Fruit fly (Drosophila melanogaster) whole organism, adult: ENCODE results near the gene Septin2.

Source experiments
- CG14711 ChIP-seq: fragments of 200-800 bp; sonication (Bioruptor generic); optimal IDR thresholded peaks from 2 replicates; lab custom pipeline; 2018; ENCODE audit warnings: missing biosample characterization, mild to moderate bottlenecking, missing genetic modification characterization, moderate library complexity
- CG1620 ChIP-seq: fragments of 200-800 bp; sonication (Bioruptor generic); optimal IDR thresholded peaks from 2 replicates; lab custom pipeline; 2016; ENCODE audit warnings: missing biosample characterization, missing genetic modification characterization
- CG5204 ChIP-seq: fragments of 200-800 bp; sonication (Bioruptor generic); optimal IDR thresholded peaks from 2 replicates; lab custom pipeline; 2016; ENCODE audit warnings: missing biosample characterization, missing genetic modification characterization
- CG7045 ChIP-seq: fragments of 200-800 bp; sonication (Bioruptor generic); optimal IDR thresholded peaks from 2 replicates; lab custom pipeline; 2017; ENCODE audit warnings: missing biosample characterization, mild to moderate bottlenecking, missing genetic modification characterization
- CG7101 ChIP-seq: fragments of 200-800 bp; sonication (Bioruptor generic); optimal IDR thresholded peaks from 2 replicates; lab custom pipeline; 2018; ENCODE audit warnings: missing biosample characterization, mild to moderate bottlenecking, missing genetic modification characterization, moderate library complexity
- Clk ChIP-seq: fragments of 200-800 bp; sonication (Bioruptor generic); optimal IDR thresholded peaks from 2 replicates; lab custom pipeline; 2017; ENCODE audit warnings: missing biosample characterization, missing genetic modification characterization
- Crg-1 ChIP-seq: fragments of 200-800 bp; sonication (Bioruptor generic); optimal IDR thresholded peaks from 2 replicates; lab custom pipeline; 2016; ENCODE audit warnings: missing biosample characterization, missing genetic modification characterization
- Hr96 ChIP-seq: fragments of 200-800 bp; sonication (Bioruptor generic); optimal IDR thresholded peaks from 2 replicates; lab custom pipeline; 2016; ENCODE audit warnings: missing biosample characterization, missing genetic modification characterization
- Mnt ChIP-seq: fragments of 200-800 bp; sonication (Bioruptor generic); optimal IDR thresholded peaks from 2 replicates; lab custom pipeline; 2016; ENCODE audit warnings: missing biosample characterization, mild to moderate bottlenecking, missing genetic modification characterization
- bab1 ChIP-seq: fragments of 200-800 bp; sonication (Bioruptor generic); optimal IDR thresholded peaks from 3 replicates; lab custom pipeline; 2019; ENCODE audit warnings: missing biosample characterization, mild to moderate bottlenecking, missing genetic modification characterization, moderate library complexity
- cnc ChIP-seq, 2 experiments: fragments of >200 bp; optimal IDR thresholded peaks; 2 replicates each; lab custom pipeline; 2017
- kay ChIP-seq: fragments of 200-800 bp; sonication (Bioruptor generic); peaks from one replicate; lab custom pipeline; 2016; ENCODE audit warnings: missing biosample characterization, missing genetic modification characterization, borderline replicate concordance
- toe ChIP-seq: fragments of 200-800 bp; sonication (Bioruptor generic); optimal IDR thresholded peaks from 2 replicates; lab custom pipeline; 2016; ENCODE audit warnings: missing biosample characterization, missing genetic modification characterization

DNA sequence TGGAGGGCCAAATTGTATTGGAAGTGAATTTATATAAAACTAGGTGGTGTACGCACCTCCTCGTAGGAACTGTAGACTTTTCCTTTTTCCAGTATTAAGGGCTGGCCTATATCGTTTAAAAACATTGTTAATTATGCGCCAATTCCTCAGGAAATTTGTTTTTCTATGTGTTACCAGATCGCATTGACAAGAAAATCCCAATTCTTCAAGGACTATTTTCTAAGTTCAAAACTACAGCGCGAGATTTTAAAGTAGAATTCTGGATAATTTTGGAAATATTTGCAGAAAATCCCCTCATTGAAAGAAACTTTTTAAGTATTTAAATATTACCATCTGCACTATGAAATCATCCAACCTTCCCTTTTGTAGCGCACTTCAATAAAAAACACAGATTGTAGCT lies 6.8 kb downstream of the Septin2 start, which contains the start of gene CG34008:
- no peak for TF ChIP-seq kay
- no peak for TF ChIP-seq Crg-1 (GFP tag; lab: Kevin White, UChicago)
- TF ChIP-seq CG14711 (tag; lab: Kevin White, UChicago): no peak
- TF ChIP-seq cnc (optimal IDR thresholded peaks at IDR 0.05; lab: Kevin White, UChicago): no peak
- TF ChIP-seq Mnt: no peak
- TF ChIP-seq CG5204 (GFP tag; lab: Kevin White, UChicago): no peak
- no peak for TF ChIP-seq toe (GFP tag; lab: Kevin White, UChicago)
- TF ChIP-seq CG1620: no peak
- TF ChIP-seq CG7045 (GFP tag; lab: Kevin White, UChicago): no peak
- no peak for TF ChIP-seq bab1
- TF ChIP-seq Clk (GFP tag; lab: Kevin White, UChicago): no peak
- no peak for TF ChIP-seq Hr96 (GFP tag; lab: Kevin White, UChicago)
- TF ChIP-seq CG7101 (tag; lab: Kevin White, UChicago): no peak
